Worm (Caenorhabditis elegans) whole organism, dauer: Measurements from ENCODE around the gene fat-7.

Source experiments
- unc-62 ChIP-seq: sonication (generic microtip); optimal IDR thresholded peaks from 2 replicates; lab custom pipeline; 2017; ENCODE audit warnings: missing biosample characterization, missing genetic modification reagents, missing genetic modification characterization

Gene fat-7

DNA sequence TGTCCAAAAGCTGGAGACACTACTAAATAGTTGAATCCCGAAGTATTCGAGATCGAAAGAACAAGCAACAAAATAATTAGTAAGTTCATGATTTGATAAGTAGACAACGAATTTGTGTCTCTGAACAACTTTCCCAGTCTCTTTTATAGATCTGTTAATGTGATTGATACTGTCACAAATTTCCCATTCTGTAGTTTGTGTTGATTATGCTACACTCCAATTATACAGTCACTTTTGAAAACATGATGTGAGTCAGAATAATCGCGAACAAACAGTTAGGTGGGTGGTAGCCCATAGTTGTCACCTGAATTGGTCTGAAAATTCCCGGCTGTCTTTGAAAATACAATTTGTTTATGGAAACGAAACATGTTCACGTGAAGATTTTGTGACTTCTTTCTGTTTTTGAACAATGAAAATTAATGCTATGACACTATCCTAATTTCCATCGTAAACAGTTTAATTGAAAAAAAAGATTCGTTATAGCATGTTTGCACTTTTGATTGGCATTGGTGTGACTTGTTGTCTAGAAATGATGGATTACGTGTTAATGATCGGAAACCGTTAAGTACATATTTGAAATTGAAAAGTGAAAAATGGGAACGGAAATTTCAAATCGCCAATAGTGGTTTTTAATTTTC, 10.7 kb upstream of the fat-7 start, which contains the start of gene ugt-41:
ugt-41 (minus strand) TSS at position 119 of the 638 bp plus-strand sequence.
- TF ChIP-seq unc-62 (GFP tag; lab: Kevin White, UChicago) = no peak

DNA sequence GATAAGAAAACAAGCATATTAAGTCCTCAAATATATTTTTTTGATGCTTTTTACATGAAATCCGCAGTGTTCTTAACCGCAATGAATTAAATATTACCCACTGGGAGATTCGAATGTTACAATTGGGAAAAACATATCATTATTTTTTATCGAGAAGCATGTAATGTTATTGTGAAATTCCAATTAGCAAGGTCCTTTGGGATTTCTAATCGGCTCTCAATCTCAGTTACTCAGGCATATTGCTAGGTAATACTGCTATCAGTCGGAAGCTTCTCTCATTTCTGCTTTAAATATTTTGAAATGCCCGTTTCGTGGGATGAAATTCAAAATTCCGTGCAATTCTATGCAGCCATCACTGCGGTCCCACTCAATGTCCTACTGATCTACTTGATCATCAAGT, 6.4 kb upstream of the fat-7 start, which contains the start of gene str-204:
str-204 (plus strand) TSS at position 301 of the 400 bp plus-strand sequence.
- no peak for TF ChIP-seq unc-62 (GFP tag; lab: Kevin White, UChicago)

DNA sequence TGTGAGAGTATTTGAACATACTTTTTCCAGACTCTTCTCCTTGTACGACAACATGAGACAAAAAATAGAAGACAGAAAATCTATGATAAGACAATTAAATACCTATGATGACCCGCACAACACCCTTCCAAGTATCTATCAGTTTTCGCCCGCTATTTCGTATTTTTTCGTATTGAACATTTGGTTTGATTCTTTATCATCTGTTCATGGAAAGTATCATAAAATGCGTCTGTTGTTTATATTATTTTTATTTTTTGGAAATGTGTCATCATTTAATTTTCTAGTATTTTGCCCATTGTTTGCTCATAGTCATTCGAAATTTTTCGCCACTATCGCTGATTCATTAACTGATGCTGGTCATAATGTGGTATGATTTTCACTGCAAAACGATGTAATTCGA, 4.1 kb upstream of the fat-7 start, which contains the start of gene ugt-39:
ugt-39 (plus strand) TSS at position 54 of the 400 bp plus-strand sequence.
- no peak for TF ChIP-seq unc-62 (GFP tag; lab: Kevin White, UChicago)

DNA sequence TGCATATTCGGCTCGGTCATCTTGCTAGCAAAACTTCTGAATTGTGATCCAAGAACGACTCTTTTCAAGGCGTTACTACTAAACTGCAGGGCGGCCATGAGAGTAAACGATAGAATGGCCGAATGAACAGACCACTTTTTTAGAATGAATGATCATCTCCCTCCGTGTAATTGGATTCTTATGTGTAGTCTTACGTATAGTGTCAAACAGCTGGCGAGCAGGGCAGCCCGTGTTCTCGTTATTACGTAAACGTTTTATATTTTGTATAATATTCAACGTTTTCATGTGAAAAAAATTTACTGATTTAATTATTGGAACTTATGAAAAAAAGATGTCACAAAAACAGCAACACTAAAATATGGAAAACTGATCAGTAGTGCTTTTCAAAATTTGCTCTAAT, 3.1 kb upstream of the fat-7 start, which contains the start of gene F10D2.10:
F10D2.10 (minus strand) TSS at position 101 of the 400 bp plus-strand sequence.
- TF ChIP-seq unc-62 (GFP tag; lab: Kevin White, UChicago) = no peak

DNA sequence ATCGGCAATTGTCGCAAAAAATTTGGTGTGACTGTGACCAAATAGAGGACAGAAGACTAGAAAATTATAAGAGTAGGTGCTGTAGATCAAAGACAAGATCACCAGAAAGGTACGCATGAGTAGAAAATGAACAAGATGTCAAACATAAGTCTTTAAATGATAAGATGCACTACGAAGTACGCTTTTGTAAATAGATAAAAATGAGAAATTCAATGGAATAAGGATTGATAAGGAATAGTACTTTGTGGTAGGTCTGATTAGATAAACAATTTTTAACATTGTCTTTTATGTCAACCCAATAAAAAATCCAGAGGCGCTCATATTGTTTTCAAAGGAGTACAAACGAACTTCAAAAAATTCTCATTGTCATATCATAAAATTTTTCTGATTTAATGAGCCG, 2.4 kb downstream of the fat-7 start, which contains the start of gene F10D2.8:
F10D2.8 (minus strand) TSS at position 145 of the 400 bp plus-strand sequence.
- TF ChIP-seq unc-62 (GFP tag; lab: Kevin White, UChicago) = no peak

DNA sequence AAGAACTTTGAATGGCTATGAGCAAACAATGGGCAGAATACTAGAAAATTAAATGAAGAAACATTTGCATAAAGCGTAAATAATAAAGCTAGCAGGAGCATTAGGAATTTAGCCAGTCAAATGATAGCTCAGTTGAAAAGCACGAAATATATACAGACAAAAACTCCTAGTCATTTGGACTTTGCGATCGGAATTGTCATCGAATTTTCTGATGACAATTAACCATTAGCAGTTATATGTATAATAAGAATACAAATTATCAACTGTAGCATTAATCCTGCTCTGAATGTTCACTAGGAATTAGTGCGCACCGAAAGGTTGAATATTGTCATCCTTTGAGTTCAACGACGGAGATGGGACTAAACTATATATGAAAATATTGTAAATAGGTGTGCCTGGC, 5.6 kb downstream of the fat-7 start, which contains the start of gene ugt-38:
ugt-38 (minus strand) TSS at position 101 of the 400 bp plus-strand sequence.
- no peak for TF ChIP-seq unc-62 (GFP tag; lab: Kevin White, UChicago)

DNA sequence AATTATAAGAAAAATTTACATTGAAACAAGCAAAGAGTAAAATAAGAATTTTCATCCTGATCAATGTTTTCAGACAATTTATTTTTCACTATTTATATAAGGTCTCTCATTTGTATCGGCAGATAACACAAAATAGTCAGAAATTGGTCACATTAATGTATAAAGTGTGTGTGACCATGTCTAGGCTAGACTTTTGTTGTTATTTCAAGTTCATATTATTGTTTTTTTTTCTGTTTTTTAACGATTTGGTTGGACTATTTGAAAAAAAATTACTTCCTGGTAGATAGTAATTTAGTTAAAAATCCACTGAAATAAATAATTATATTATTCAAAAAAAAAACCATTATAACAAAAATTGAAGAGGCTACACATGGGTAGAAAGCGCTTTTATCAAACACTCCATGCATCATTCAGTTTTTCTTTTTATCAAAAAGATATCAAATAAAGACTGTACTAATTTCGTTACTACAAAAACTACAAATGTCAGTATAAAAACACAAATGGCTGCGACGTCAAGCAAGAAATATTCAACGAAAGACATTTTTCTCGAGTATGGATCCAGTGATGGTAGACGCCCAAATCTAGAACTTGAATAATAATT, 7.6 kb downstream of the fat-7 start, which contains the start of gene ugt-37:
ugt-37 (minus strand) TSS at position 69 of the 601 bp plus-strand sequence.
- no peak for TF ChIP-seq unc-62 (GFP tag; lab: Kevin White, UChicago)

DNA sequence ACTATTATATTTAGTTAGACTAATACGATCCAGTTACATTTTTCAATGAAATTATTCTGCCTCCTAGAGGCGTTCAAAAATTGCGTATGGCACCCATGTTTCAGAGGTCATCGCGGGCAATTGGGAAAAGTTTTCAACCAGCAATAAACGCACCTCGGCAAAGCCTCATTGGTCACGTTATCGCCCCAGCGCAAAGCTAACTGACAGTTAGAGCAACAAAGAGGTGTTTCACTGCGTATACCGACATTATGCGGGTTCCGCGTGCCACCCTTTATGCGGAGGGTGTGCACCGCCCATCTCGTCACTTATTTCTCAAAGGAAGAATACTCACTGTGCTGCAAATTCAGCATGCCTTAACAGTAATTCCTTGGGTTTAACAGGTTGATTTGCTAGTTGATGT, 10.3 kb downstream of the fat-7 start:
- no peak for TF ChIP-seq unc-62 (GFP tag; lab: Kevin White, UChicago)

DNA sequence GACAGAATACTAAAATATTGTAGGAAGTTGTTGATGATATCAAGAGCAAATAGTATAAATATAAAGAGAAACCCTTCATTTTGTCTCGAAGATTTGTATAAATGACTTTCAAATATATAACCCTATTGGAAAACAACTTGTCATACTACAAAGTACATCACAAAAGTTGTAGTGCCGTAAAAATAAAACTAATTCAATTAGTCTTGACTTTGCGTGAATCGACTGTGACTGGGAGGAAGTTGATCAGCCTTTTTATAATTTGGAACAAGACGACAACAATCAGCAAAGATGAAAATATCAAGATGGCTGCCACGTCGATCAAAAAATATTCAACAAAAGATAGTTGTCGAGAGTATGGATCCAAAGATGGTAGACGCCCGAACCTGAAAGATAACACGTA, 11.1 kb downstream of the fat-7 start, which contains the start of gene ugt-40:
ugt-40 (minus strand) TSS at position 101 of the 400 bp plus-strand sequence.
- TF ChIP-seq unc-62 (GFP tag; lab: Kevin White, UChicago) = no peak

DNA sequence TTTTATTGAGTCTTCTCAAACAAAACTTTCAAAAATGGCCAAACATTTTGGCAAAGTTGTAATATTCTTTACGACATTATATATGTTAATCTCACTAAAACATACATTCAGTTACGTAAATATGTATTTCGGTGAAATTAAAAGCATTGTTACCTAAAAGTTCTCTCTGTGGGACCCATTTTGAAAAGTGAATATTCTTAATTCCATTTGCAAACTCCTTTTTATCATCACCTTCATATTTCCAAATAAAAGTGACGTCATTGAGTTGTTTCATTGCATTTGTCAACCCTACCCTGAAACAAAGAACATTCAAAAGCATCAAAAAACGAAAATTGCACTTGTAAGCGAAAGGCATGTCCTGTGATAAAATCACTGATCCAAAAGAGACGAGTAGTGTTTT, 12.6 kb downstream of the fat-7 start:
- TF ChIP-seq unc-62 (GFP tag; lab: Kevin White, UChicago) = no peak

DNA sequence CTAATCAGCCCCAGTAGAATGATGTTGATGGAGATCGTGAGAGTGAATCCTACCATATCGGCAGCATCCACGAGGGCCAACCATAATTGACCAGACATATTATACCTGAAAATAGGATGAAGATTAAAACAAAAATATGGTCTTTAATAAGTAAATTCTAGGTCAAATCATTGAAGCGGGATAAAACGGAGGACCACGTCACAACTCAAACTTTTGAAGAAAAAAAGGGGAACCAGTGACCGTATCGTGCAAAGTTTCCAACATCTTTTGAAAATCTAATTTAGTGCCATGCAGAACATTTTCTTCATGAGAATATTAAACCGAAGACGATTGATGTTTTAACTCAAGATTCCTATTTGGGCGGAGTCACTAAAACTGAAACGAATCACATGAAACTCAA, 14.6 kb downstream of the fat-7 start, which contains the start of gene str-112:
str-112 (minus strand) TSS at position 101 of the 400 bp plus-strand sequence.
- no peak for TF ChIP-seq unc-62 (GFP tag; lab: Kevin White, UChicago)

DNA sequence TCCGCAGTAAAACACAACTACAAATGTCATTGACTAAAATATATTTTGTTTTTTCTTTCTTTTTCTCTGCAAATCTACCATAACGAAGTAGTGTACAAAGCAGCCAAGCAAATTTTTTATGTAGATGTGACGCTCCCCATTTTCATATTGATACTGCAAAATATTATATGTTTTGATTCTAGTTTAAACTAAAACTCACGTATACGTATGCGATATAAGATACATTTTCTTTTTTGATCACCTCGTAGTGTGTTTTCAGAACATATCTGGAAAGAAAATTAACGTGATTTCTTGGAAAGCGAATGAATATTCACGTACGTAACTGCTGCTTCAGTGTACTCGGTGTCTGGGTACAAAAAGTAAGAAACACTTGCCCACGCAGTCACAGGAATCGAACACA, 16.1 kb downstream of the fat-7 start:
- no peak for TF ChIP-seq unc-62 (GFP tag; lab: Kevin White, UChicago)

DNA sequence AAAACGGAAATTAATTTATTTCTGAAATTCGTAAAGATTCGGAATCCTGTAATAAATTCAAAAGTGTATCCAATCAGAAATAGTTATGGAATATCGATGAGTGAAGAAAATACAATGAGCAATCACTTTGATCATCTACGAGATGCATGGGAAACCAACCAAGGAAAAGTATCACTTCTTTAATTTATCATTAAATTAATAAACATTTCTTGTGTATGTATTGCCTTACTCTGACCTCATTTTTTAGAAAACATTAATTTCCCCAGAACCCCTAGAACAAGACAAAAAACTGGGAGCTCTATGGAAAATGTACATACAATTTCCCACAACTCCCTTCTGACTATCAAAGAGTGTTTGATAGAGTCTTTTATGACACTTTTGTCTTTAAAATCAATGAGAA, 19.0 kb downstream of the fat-7 start, which contains the start of gene F10D2.16:
F10D2.16 (plus strand) TSS at position 301 of the 400 bp plus-strand sequence.
- TF ChIP-seq unc-62 (GFP tag; lab: Kevin White, UChicago) = no peak

DNA sequence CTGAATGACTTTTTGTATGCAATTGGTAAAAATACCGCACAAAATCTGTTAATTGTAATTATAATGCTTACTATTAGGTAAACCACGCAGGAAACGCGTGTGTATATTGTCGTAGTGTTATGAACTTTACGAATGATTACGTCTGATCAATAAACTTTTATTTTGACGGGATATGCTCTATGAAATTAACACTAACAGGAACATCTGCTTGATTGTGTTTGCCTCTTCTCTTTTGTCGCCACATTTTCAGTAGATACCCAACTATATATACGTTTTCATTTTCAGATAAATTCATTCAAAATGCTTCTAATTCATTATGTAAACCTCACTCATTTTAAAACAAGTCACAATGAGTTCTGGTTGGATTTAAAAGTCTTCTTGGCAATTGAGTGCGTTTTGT, 20.7 kb downstream of the fat-7 start, which contains the start of gene sre-10:
sre-10 (plus strand) TSS at position 301 of the 400 bp plus-strand sequence.
- no peak for TF ChIP-seq unc-62 (GFP tag; lab: Kevin White, UChicago)

DNA sequence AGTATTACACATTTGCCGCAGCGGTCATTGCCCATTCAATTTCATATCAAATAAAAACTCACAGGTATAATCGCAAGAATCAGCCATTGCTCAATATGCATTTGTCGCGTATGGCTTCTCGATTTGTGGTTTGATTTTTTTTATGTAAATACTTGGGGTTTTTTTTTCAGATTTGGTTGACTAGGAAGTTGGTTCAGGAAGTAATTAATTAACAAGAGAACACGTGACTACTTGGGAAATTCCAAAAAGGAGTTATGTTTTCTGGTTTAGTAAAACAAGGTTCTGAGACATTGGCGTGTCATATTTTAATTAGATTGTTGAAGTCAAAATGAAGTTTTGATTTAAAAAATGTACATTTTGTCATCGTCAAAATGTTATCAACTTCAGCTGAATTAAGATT, 22.0 kb downstream of the fat-7 start, which contains the start of gene srx-36:
srx-36 (minus strand) TSS at position 101 of the 400 bp plus-strand sequence.
- no peak for TF ChIP-seq unc-62 (GFP tag; lab: Kevin White, UChicago)

DNA sequence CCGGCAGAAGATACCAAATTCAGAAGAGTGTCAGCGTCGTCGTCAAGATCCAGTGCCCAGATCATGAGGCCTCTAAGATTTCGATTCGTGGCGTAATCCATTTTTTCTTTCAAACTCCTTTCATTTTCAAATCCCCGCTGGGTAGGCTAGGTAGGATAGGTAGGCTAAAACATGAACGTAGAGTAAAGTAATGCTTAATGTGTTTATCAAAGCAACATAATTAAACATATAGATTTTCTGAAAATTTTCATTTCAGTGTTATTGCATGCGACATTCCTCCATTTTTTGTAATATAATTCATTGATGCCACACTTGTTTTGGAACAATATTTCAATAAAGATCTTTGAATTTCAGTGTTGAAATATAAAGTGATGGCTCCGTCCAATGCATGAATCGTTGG, 23.5 kb downstream of the fat-7 start, which contains the start of gene T01C4.8:
T01C4.8 (minus strand) TSS at position 101 of the 400 bp plus-strand sequence.
- no peak for TF ChIP-seq unc-62 (GFP tag; lab: Kevin White, UChicago)
